Fruit fly (Drosophila melanogaster): ENCODE measurements around the gene REPTOR.

The REPTOR gene

dm6 chr3R:24580067-24580962 lies 2.3 kb downstream of the REPTOR start (continued):
- TF ChIP-seq ci (GFP tag; IDR thresholded peaks at IDR 0.05), result 0 out of 3 replicates have a peak, but pooled peaks have one; percentile 12
- TF ChIP-seq CG16815 (GFP tag; optimal IDR thresholded peaks at IDR 0.05), result peak; percentile 13
- TF ChIP-seq CG7556 (GFP tag; optimal IDR thresholded peaks at IDR 0.05), result peak; percentile 70
- no peak for TF ChIP-seq wdn (GFP tag; IDR thresholded peaks at IDR 0.05)
- TF ChIP-seq esg (GFP tag; conservative IDR thresholded peaks at IDR 0.05), result no peak
- no peak for TF ChIP-seq MTF-1 (GFP tag; optimal IDR thresholded peaks at IDR 0.05; ENCODE audit: borderline replicate concordance)
- TF ChIP-seq CG31224 (GFP tag; IDR thresholded peaks at IDR 0.05), result no peak
- peak; percentile 25 for TF ChIP-seq CG2120 (GFP tag; optimal IDR thresholded peaks at IDR 0.05)
- no peak for TF ChIP-seq Chrac-16 (GFP tag; optimal IDR thresholded peaks at IDR 0.05)
- peak; percentile 41 for TF ChIP-seq az2 (GFP tag; optimal IDR thresholded peaks at IDR 0.05)
- no peak for TF ChIP-seq salm (tag; optimal IDR thresholded peaks at IDR 0.05)
- peak; percentile 83; the same call in 2 of the 3 replicates for TF ChIP-seq CG17361 (GFP tag; IDR thresholded peaks at IDR 0.05)
- TF ChIP-seq ewg (GFP tag; optimal IDR thresholded peaks at IDR 0.05), result peak; percentile 9
- TF ChIP-seq NC2β (GFP tag; optimal IDR thresholded peaks at IDR 0.05), result no peak
- TF ChIP-seq Bgb (GFP tag; IDR thresholded peaks at IDR 0.05; ENCODE audit: partially characterized antibody), result no peak; the same call in 1 of the 2 replicates
- TF ChIP-seq sisA (GFP tag; IDR thresholded peaks at IDR 0.05), result no peak
- TF ChIP-seq sens-2 (GFP tag; IDR thresholded peaks at IDR 0.05), result 0 out of 2 replicates have a peak, but pooled peaks have one; percentile 3
- TF ChIP-seq Max (GFP tag; optimal IDR thresholded peaks at IDR 0.05), result no peak
- peak; percentile 62 for TF ChIP-seq phol (tag; optimal IDR thresholded peaks at IDR 0.05)
- no peak for TF ChIP-seq C15 (GFP tag; IDR thresholded peaks at IDR 0.05)
- no peak for TF ChIP-seq Hand (GFP tag; optimal IDR thresholded peaks at IDR 0.05)
- no peak for TF ChIP-seq HLH54F (GFP tag; optimal IDR thresholded peaks at IDR 0.05)
- TF ChIP-seq CG8924 (tag; optimal IDR thresholded peaks at IDR 0.05), result peak; percentile 33
- TF ChIP-seq CG15696 (tag; optimal IDR thresholded peaks at IDR 0.05), result peak; percentile 27
- no peak for TF ChIP-seq unpg (GFP tag; optimal IDR thresholded peaks at IDR 0.05)
- peak; percentile 56 for TF ChIP-seq dmrt11E (tag; optimal IDR thresholded peaks at IDR 0.05)
- no peak for TF ChIP-seq H2.0 (GFP tag; IDR thresholded peaks at IDR 0.05)
- TF ChIP-seq CG9817 (tag; optimal IDR thresholded peaks at IDR 0.05), result no peak
- no peak for TF ChIP-seq CG2129 (GFP tag; IDR thresholded peaks at IDR 0.05; ENCODE audit: partially characterized antibody)
- peak; percentile 10 for TF ChIP-seq CG8388 (GFP tag; optimal IDR thresholded peaks at IDR 0.05)
- TF ChIP-seq stc (GFP tag; IDR thresholded peaks at IDR 0.05), result no peak
- TF ChIP-seq CG32772 (GFP tag; IDR thresholded peaks at IDR 0.05), result no peak
- no peak for TF ChIP-seq CG34376 (GFP tag; optimal IDR thresholded peaks at IDR 0.05)
- TF ChIP-seq sd (tag; optimal IDR thresholded peaks at IDR 0.05), result peak; percentile 84
- TF ChIP-seq Hr3 (GFP tag; optimal IDR thresholded peaks at IDR 0.05), result no peak
- no peak for TF ChIP-seq Myb (GFP tag; optimal IDR thresholded peaks at IDR 0.05)
- TF ChIP-seq CG17385 (GFP tag; optimal IDR thresholded peaks at IDR 0.05), result no peak
- TF ChIP-seq Nf-YC (tag; optimal IDR thresholded peaks at IDR 0.05), result no peak
- peak; percentile 30; the same call in 1 of the 2 replicates for TF ChIP-seq vvl (GFP tag; IDR thresholded peaks at IDR 0.05)
- TF ChIP-seq lmd (GFP tag; IDR thresholded peaks at IDR 0.05), result no peak
- TF ChIP-seq CG33557 (GFP tag; optimal IDR thresholded peaks at IDR 0.05), result peak; percentile 26
- TF ChIP-seq CG8290 (GFP tag; optimal IDR thresholded peaks at IDR 0.05), result no peak
- no peak for TF ChIP-seq CG8290 (tag; optimal IDR thresholded peaks at IDR 0.05)
- no peak for TF ChIP-seq CG34224 (GFP tag; IDR thresholded peaks at IDR 0.05; ENCODE audit: partially characterized antibody)
- TF ChIP-seq sima (GFP tag; optimal IDR thresholded peaks at IDR 0.05), result no peak
- TF ChIP-seq Abd-B (GFP tag; optimal IDR thresholded peaks at IDR 0.05), result peak; percentile 18
- no peak for TF ChIP-seq CG11456 (GFP tag; IDR thresholded peaks at IDR 0.05)
- peak in 1 of 2 experiments; percentile 62 for TF ChIP-seq bsh (GFP tag; optimal IDR thresholded peaks at IDR 0.05)
- TF ChIP-seq peb (GFP tag; IDR thresholded peaks at IDR 0.05), result no peak
